Worm (Caenorhabditis elegans): ENCODE results near the gene lgc-53.

lgc-53 gene

DNA sequence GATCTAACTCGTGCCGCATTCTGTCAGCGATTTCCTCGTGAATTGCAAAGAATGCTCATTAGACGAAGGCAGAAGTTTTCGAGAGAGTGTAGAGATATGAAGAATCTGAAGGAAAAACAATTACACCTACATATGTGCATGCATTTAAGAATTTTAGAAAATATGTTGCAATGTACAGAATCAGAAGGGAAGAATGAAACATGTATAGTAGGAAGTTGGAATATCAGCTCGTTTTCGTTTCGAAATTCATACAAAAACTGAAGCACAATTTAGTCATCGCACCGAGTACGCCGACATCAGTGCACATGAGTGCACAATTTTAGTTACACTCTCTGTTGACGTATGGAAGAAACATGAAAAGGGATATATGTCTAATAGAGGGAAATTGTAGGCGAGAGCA is 43.0 kb downstream of the lgc-53 start, which contains the start of gene C10E2.5 (continued):
- TF ChIP-seq sptf-2 (GFP tag; optimal IDR thresholded peaks at IDR 0.05) (no peak), B0261.1 (tag; optimal IDR thresholded peaks at IDR 0.05) (no peak), ceh-27 (GFP tag; optimal IDR thresholded peaks at IDR 0.05) (no peak)

DNA sequence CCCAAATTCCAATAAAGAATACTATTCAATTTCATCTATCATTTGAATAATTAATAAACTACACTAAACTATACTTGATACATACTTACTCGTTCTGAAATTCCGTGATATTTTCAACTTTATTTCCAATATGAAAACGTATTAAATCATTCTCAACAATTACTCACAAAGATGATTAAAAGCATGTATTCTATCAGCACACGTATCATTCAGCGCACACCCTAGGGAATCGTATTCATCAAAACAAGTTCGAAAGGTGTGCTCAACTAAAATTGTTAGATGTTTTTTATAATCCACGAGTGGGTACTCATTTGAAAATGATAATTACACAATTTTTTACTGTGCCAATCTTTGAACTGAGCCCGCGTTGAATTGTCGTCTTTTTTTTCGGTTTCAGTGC is 51.0 kb downstream of the lgc-53 start, which contains the start of gene C10E2.1:
C10E2.1 (plus strand) TSS at position 301 of the 400 bp plus-strand sequence.
- no peak for TF ChIP-seq bed-2 (GFP tag; IDR thresholded peaks at IDR 0.05)

Data from whole organism, young adult.